Worm (Caenorhabditis elegans): ENCODE results near the gene dop-4.

dop-4 gene

ce11 chrX:1338906-1339673 is 44.0 kb downstream of the dop-4 start:
- peak; percentile 27 for TF ChIP-seq gmeb-1 (tag; optimal IDR thresholded peaks at IDR 0.05)
- no peak for TF ChIP-seq unc-62 (GFP tag; optimal IDR thresholded peaks at IDR 0.05)
- TF ChIP-seq crh-2 (tag; optimal IDR thresholded peaks at IDR 0.05), result peak; percentile 46
- peak; percentile 21 for TF ChIP-seq F13H6.1 (tag; optimal IDR thresholded peaks at IDR 0.05)
- TF ChIP-seq nhr-25 (tag; optimal IDR thresholded peaks at IDR 0.05), result peak; percentile 29
- no peak for TF ChIP-seq ceh-16 (tag; optimal IDR thresholded peaks at IDR 0.05)
- no peak for TF ChIP-seq alr-1 (tag; optimal IDR thresholded peaks at IDR 0.05)
- TF ChIP-seq lin-13 (GFP tag; optimal IDR thresholded peaks at IDR 0.05), result peak; percentile 17
- TF ChIP-seq sma-3 (GFP tag; optimal IDR thresholded peaks at IDR 0.05), result peak; percentile 13
- TF ChIP-seq lsy-2 (tag; optimal IDR thresholded peaks at IDR 0.05), result peak; percentile 22 to 37
- peak; percentile 17 for TF ChIP-seq nhr-129 (tag; optimal IDR thresholded peaks at IDR 0.05)
- TF ChIP-seq C34F6.9 (tag; optimal IDR thresholded peaks at IDR 0.05), result peak; percentile 38
- peak; percentile 15 for TF ChIP-seq unc-55 (GFP tag; optimal IDR thresholded peaks at IDR 0.05)

- TF ChIP-seq nhr-12 (tag; optimal IDR thresholded peaks at IDR 0.05) (no peak), fos-1 (tag; optimal IDR thresholded peaks at IDR 0.05) (no peak), lin-39 (tag; optimal IDR thresholded peaks at IDR 0.05) (no peak), aly-2 (tag; optimal IDR thresholded peaks at IDR 0.05) (no peak), ceh-16 (tag; optimal IDR thresholded peaks at IDR 0.05) (no peak)
These were observed 49.3 kb downstream of the dop-4 start, which contains the start of gene ins-39 for ce11 chrX:1344321-1344720. Gene ins-39 (minus strand): TSS chrX:1344421.

- TF ChIP-seq nhr-10 (tag; optimal IDR thresholded peaks at IDR 0.05), result peak; percentile 94
- peak; percentile 70 to 92 for TF ChIP-seq mdl-1 (tag; optimal IDR thresholded peaks at IDR 0.05)
- peak; percentile 98 for TF ChIP-seq nhr-21 (tag; optimal IDR thresholded peaks at IDR 0.05)
- TF ChIP-seq C34F6.9 (tag; optimal IDR thresholded peaks at IDR 0.05), result peak; percentile 94
- TF ChIP-seq nhr-11 (tag; optimal IDR thresholded peaks at IDR 0.05), result peak; percentile 64
- peak; percentile 99 for TF ChIP-seq unc-55 (GFP tag; optimal IDR thresholded peaks at IDR 0.05)
- peak; percentile 85 for TF ChIP-seq Y55F3AM.14 (GFP tag; optimal IDR thresholded peaks at IDR 0.05)
- TF ChIP-seq lin-39 (tag; optimal IDR thresholded peaks at IDR 0.05), result peak; percentile 55
- peak; percentile 92 to 95 for TF ChIP-seq lsy-2 (tag; optimal IDR thresholded peaks at IDR 0.05)
- peak; percentile 96 for TF ChIP-seq sma-9 (GFP tag; optimal IDR thresholded peaks at IDR 0.05)
- TF ChIP-seq sma-9 (tag; optimal IDR thresholded peaks at IDR 0.05), result no peak
- peak; percentile 90 for TF ChIP-seq ztf-4 (tag; optimal IDR thresholded peaks at IDR 0.05)
- peak; percentile 65 for TF ChIP-seq mbf-1 (tag; optimal IDR thresholded peaks at IDR 0.05)
- TF ChIP-seq sma-3 (GFP tag; optimal IDR thresholded peaks at IDR 0.05), result peak; percentile 98
- TF ChIP-seq peb-1 (tag; optimal IDR thresholded peaks at IDR 0.05), result no peak
- TF ChIP-seq lin-13 (GFP tag; optimal IDR thresholded peaks at IDR 0.05), result peak; percentile 97
- no peak for TF ChIP-seq alr-1 (tag; optimal IDR thresholded peaks at IDR 0.05)
- no peak for TF ChIP-seq ama-1 (optimal IDR thresholded peaks at IDR 0.05)
- no peak for TF ChIP-seq elt-1 (tag; optimal IDR thresholded peaks at IDR 0.05)
- TF ChIP-seq nhr-25 (tag; optimal IDR thresholded peaks at IDR 0.05), result peak; percentile 95
- TF ChIP-seq ztf-1 (GFP tag; conservative IDR thresholded peaks at IDR 0.05), result no peak
- peak; percentile 92 for TF ChIP-seq gmeb-1 (tag; optimal IDR thresholded peaks at IDR 0.05)
- peak; percentile 72 for TF ChIP-seq dmd-4 (tag; optimal IDR thresholded peaks at IDR 0.05)
- TF ChIP-seq unc-62 (GFP tag; optimal IDR thresholded peaks at IDR 0.05), result peak; percentile 72
- TF ChIP-seq unc-39 (tag; optimal IDR thresholded peaks at IDR 0.05), result peak; percentile 72
- peak; percentile 97 for TF ChIP-seq egl-27 (tag; optimal IDR thresholded peaks at IDR 0.05)
- peak; percentile 97 for TF ChIP-seq nhr-6 (tag; optimal IDR thresholded peaks at IDR 0.05)
- peak; percentile 82 for TF ChIP-seq skn-1 (tag; optimal IDR thresholded peaks at IDR 0.05)
- TF ChIP-seq ZK546.5 (tag; optimal IDR thresholded peaks at IDR 0.05), result peak; percentile 65
- no peak for TF ChIP-seq nhr-23 (tag; optimal IDR thresholded peaks at IDR 0.05)
- peak; percentile 98 for TF ChIP-seq crh-2 (tag; optimal IDR thresholded peaks at IDR 0.05)
- peak; percentile 73 for TF ChIP-seq blmp-1 (tag; optimal IDR thresholded peaks at IDR 0.05; ENCODE audit: insufficient read depth)
- TF ChIP-seq aly-2 (tag; optimal IDR thresholded peaks at IDR 0.05), result peak; percentile 63
- no peak for TF ChIP-seq elt-3 (tag; optimal IDR thresholded peaks at IDR 0.05)
- peak; percentile 89 for TF ChIP-seq snpc-4 (tag; optimal IDR thresholded peaks at IDR 0.05)
- TF ChIP-seq zag-1 (tag; optimal IDR thresholded peaks at IDR 0.05), result peak; percentile 98
- peak; percentile 98 for TF ChIP-seq fos-1 (tag; optimal IDR thresholded peaks at IDR 0.05)
- TF ChIP-seq lin-11 (tag; optimal IDR thresholded peaks at IDR 0.05), result peak; percentile 93
- TF ChIP-seq nhr-12 (tag; optimal IDR thresholded peaks at IDR 0.05), result peak; percentile 55
- peak; percentile 90 for TF ChIP-seq ceh-16 (tag; optimal IDR thresholded peaks at IDR 0.05)
- peak; percentile 99 for TF ChIP-seq nhr-129 (tag; optimal IDR thresholded peaks at IDR 0.05)
- TF ChIP-seq R02D3.7 (tag; optimal IDR thresholded peaks at IDR 0.05), result peak; percentile 67
- peak; percentile 98 for TF ChIP-seq ceh-82 (tag; optimal IDR thresholded peaks at IDR 0.05)
- peak; percentile 96 for TF ChIP-seq sem-4 (tag; optimal IDR thresholded peaks at IDR 0.05)
- peak; percentile 94 for TF ChIP-seq F13H6.1 (tag; optimal IDR thresholded peaks at IDR 0.05)
- TF ChIP-seq mab-5 (tag; optimal IDR thresholded peaks at IDR 0.05), result peak; percentile 96
These were observed 49.8 kb downstream of the dop-4 start for ce11 chrX:1344818-1345217.

All from whole organism, L2 larva.